Worm (Caenorhabditis elegans) whole organism, young adult: ENCODE data around the gene nduf-9.
A peak's percentile ranks its signal among the peaks of the same experiment; 100 is the strongest.

ENCODE experiments used
- B0261.1 ChIP-seq: sonication (generic microtip); optimal IDR thresholded peaks from 2 replicates; lab custom pipeline; 2016; ENCODE audit warnings: mild to moderate bottlenecking, missing genetic modification characterization, moderate library complexity, missing compliant biosample characterization
- D2030.7 ChIP-seq: fragments of 200-800 bp; sonication (Bioruptor generic); IDR thresholded peaks from 2 replicates; pipeline ENCODE4 v1.3.6; 2022; ENCODE audit warnings: missing genetic modification reagents, missing genetic modification characterization, missing compliant biosample characterization
- F10E7.11 ChIP-seq: sonication (generic microtip); optimal IDR thresholded peaks from 2 replicates; lab custom pipeline; 2017; ENCODE audit warnings: mild to moderate bottlenecking, missing genetic modification characterization, moderate library complexity, missing compliant biosample characterization
- Y79H2A.3 ChIP-seq: fragments of 200-800 bp; sonication (Bioruptor generic); conservative IDR thresholded peaks from 2 replicates; pipeline ENCODE4 v1.3.6; 2022; ENCODE audit warnings: missing genetic modification reagents, missing genetic modification characterization, missing compliant biosample characterization
- ZK185.1 ChIP-seq: sonication (generic microtip); optimal IDR thresholded peaks from 2 replicates; lab custom pipeline; 2016; ENCODE audit warnings: mild to moderate bottlenecking, missing genetic modification characterization, missing compliant biosample characterization; ENCODE audit not compliant: poor library complexity, severe bottlenecking
- aptf-2 ChIP-seq: fragments of 200-800 bp; sonication (Bioruptor generic); conservative IDR thresholded peaks from 2 replicates; pipeline ENCODE4 v1.3.6; 2022; ENCODE audit warnings: missing genetic modification reagents, missing genetic modification characterization, missing compliant biosample characterization
- athp-1 ChIP-seq: sonication (generic microtip); optimal IDR thresholded peaks from 2 replicates; lab custom pipeline; 2017; ENCODE audit warnings: mild to moderate bottlenecking, missing genetic modification characterization, missing compliant biosample characterization
- attf-5 ChIP-seq: fragments of 200-800 bp; sonication (Bioruptor generic); optimal IDR thresholded peaks from 2 replicates; lab custom pipeline; 2018; ENCODE audit warnings: mild to moderate bottlenecking, missing genetic modification characterization, missing compliant biosample characterization
- attf-6 ChIP-seq: fragments of 200-800 bp; sonication (Bioruptor generic); IDR thresholded peaks from 2 replicates; pipeline ENCODE4 v1.3.6; 2022; ENCODE audit warnings: missing genetic modification reagents, missing genetic modification characterization, missing compliant biosample characterization
- ceh-100 ChIP-seq: fragments of 200-800 bp; sonication (Bioruptor generic); IDR thresholded peaks from 2 replicates; pipeline ENCODE4 v1.3.6; 2022; ENCODE audit warnings: missing genetic modification reagents, missing genetic modification characterization, missing compliant biosample characterization
- chd-7 ChIP-seq: sonication (generic microtip); optimal IDR thresholded peaks from 2 replicates; lab custom pipeline; 2016; ENCODE audit warnings: mild to moderate bottlenecking, missing genetic modification characterization, moderate library complexity, missing compliant biosample characterization
- hmg-1.2 ChIP-seq: fragments of 200-800 bp; sonication (Bioruptor generic); IDR thresholded peaks from 2 replicates; pipeline ENCODE4 v1.3.6; 2022; ENCODE audit warnings: missing genetic modification reagents, missing genetic modification characterization, missing compliant biosample characterization
- let-607 ChIP-seq, 2 experiments: fragments of 200-800 bp in 1 of 2; sonication (Bioruptor generic) in 1 of 2; sonication (generic microtip) in 1 of 2; optimal IDR thresholded peaks; 2 replicates each; lab custom pipeline; 2016 to 2018; ENCODE audit warnings: mild to moderate bottlenecking in 2 of 2, missing compliant biosample characterization in 2 of 2, missing genetic modification characterization in 2 of 2, moderate library complexity in 2 of 2, missing genotype in 1 of 2
- lin-26 ChIP-seq: fragments of 200-800 bp; sonication (Bioruptor generic); IDR thresholded peaks from 2 replicates; pipeline ENCODE4 v1.3.6; 2022; ENCODE audit warnings: missing genetic modification reagents, missing genetic modification characterization, missing compliant biosample characterization
- lsl-1 ChIP-seq: fragments of 200-800 bp; sonication (Bioruptor generic); optimal IDR thresholded peaks from 2 replicates; lab custom pipeline; 2018; ENCODE audit warnings: mild to moderate bottlenecking, missing genetic modification characterization, moderate library complexity, missing compliant biosample characterization
- madf-6 ChIP-seq: fragments of 200-800 bp; sonication (Bioruptor generic); IDR thresholded peaks from 2 replicates; pipeline ENCODE4 v1.3.6; 2022; ENCODE audit warnings: missing genetic modification reagents, missing genetic modification characterization, missing compliant biosample characterization
- mcd-1 ChIP-seq: fragments of 200-800 bp; sonication (Bioruptor generic); IDR thresholded peaks from 2 replicates; pipeline ENCODE4 v1.3.6; 2022; ENCODE audit warnings: missing genetic modification reagents, missing genetic modification characterization, missing compliant biosample characterization
- mes-4 ChIP-seq: sonication (generic microtip); optimal IDR thresholded peaks from 2 replicates; lab custom pipeline; 2016; ENCODE audit warnings: missing genotype, missing genetic modification characterization, missing compliant biosample characterization
- nfya-2 ChIP-seq: fragments of 200-800 bp; sonication (Bioruptor generic); IDR thresholded peaks from 2 replicates; pipeline ENCODE4 v1.3.6; 2022; ENCODE audit warnings: missing genetic modification reagents, missing genetic modification characterization, missing compliant biosample characterization
- rcor-1 ChIP-seq: fragments of 200-800 bp; sonication (Bioruptor generic); IDR thresholded peaks from 2 replicates; pipeline ENCODE4 v1.3.6; 2022; ENCODE audit warnings: missing genetic modification reagents, missing genetic modification characterization, missing compliant biosample characterization
- rec-8 ChIP-seq, 2 experiments: sonication (generic microtip); optimal IDR thresholded peaks; 2 replicates each; lab custom pipeline; 2016; ENCODE audit warnings: mild to moderate bottlenecking in 2 of 2, missing genetic modification characterization in 2 of 2, missing genetic modification reagents in 2 of 2, missing genotype in 2 of 2, missing biosample characterization in 1 of 2, missing compliant biosample characterization in 1 of 2, moderate library complexity in 1 of 2
- rpc-1 ChIP-seq, 2 experiments: fragments of 150-350 bp in 1 of 2; sonication (generic microtip) in 1 of 2; optimal IDR thresholded peaks; 2 replicates each; lab custom pipeline; 2014 to 2018; ENCODE audit warnings: missing biosample characterization in 1 of 2, missing genetic modification characterization in 1 of 2, missing genetic modification reagents in 1 of 2, missing genotype in 1 of 2
- tbp1 ChIP-seq: fragments of 200-800 bp; sonication (Bioruptor generic); optimal IDR thresholded peaks from 2 replicates; lab custom pipeline; 2018; ENCODE audit warnings: mild to moderate bottlenecking, missing genetic modification characterization, missing compliant biosample characterization
- tlf-1 ChIP-seq: fragments of 200-800 bp; sonication (Bioruptor generic); optimal IDR thresholded peaks from 2 replicates; lab custom pipeline; 2018; ENCODE audit warnings: mild to moderate bottlenecking, missing genetic modification characterization, missing compliant biosample characterization
- unc-130 ChIP-seq: sonication (generic microtip); optimal IDR thresholded peaks from 2 replicates; lab custom pipeline; 2016; ENCODE audit warnings: missing genetic modification reagents, missing genetic modification characterization, missing compliant biosample characterization
- unc-62 ChIP-seq: fragments of 150-350 bp; optimal IDR thresholded peaks from 2 replicates; lab custom pipeline; 2014; ENCODE audit warnings: missing biosample characterization, missing genetic modification reagents, missing genetic modification characterization
- ztf-25 ChIP-seq: fragments of 200-800 bp; sonication (Bioruptor generic); IDR thresholded peaks from 2 replicates; pipeline ENCODE4 v1.3.6; 2022; ENCODE audit warnings: missing genetic modification reagents, missing genetic modification characterization, missing compliant biosample characterization
- ztf-26 ChIP-seq: sonication (generic microtip); optimal IDR thresholded peaks from 2 replicates; lab custom pipeline; 2017; ENCODE audit warnings: missing genetic modification characterization, missing compliant biosample characterization
- ztf-28 ChIP-seq: fragments of 200-800 bp; sonication (Bioruptor generic); IDR thresholded peaks from 2 replicates; pipeline ENCODE4 v1.3.6; 2022; ENCODE audit warnings: missing genetic modification reagents, missing genetic modification characterization, missing compliant biosample characterization

nduf-9 gene

ce11 chrIII:3199416-3199815, 49.0 kb downstream of the nduf-9 start, which contains the start of gene heh-1:
Gene heh-1, minus strand, starts transcription at chrIII:3199516.
- TF ChIP-seq aptf-2, result 0 out of 2 replicates have a peak, but pooled peaks have one; percentile 11
- TF ChIP-seq lsl-1, result no peak
- no peak for TF ChIP-seq F10E7.11
- no peak for TF ChIP-seq mes-4
- no peak for TF ChIP-seq attf-5 (GFP tag; lab: Kevin White, UChicago)
- TF ChIP-seq, all 124 proteins: peak for 1

DNA sequence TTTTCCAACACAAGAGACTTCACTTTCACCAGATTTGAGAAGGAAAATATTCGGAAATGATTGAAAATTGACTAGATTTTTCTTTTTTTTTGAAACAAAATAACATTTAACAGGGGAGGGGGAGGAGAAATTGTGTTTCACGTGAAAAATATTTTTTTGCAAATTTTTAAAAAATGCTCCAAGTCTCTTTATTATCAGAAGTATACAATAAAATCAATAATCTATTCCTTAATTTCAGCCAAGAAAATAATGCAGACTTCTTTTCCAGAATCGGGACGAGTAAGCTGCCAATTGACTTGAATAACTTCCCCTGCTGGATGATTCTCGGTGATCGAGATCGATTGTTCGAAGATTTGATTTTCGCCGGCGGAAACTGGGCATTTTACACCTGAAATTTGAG, 50.1 kb downstream of the nduf-9 start, which contains the start of gene R148.7:
TSS of gene R148.7 (minus strand) at position 101 of the 400 bp plus-strand sequence.
- TF ChIP-seq mcd-1 (GFP tag; lab: Robert Waterston, UW), result no peak
- TF ChIP-seq ztf-25 (GFP tag; lab: Robert Waterston, UW), result no peak

DNA sequence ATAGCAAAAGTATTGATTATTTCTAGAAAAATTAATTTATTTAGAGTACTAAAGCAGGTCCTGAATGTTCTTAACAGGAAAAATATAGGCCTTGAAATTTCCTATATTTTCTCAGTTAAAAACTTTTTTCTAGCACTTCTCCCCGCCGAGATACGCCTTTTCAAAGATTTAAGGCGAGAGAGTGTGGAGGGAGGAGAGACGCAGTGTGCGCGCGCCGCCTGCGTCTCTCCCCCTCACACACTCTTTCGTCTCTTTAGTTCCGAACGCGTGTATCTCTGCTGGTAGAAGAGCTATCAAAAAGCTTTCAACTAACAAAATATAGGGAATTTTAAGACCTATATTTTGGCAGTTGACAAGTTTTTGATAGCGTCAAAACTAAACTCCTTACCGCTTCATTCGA, 50.5 kb downstream of the nduf-9 start:
- TF ChIP-seq rcor-1 (GFP tag; lab: Robert Waterston, UW), result no peak
- TF ChIP-seq hmg-1.2, result peak; percentile 93
- TF ChIP-seq nfya-2 (GFP tag; lab: Robert Waterston, UW), result no peak

DNA sequence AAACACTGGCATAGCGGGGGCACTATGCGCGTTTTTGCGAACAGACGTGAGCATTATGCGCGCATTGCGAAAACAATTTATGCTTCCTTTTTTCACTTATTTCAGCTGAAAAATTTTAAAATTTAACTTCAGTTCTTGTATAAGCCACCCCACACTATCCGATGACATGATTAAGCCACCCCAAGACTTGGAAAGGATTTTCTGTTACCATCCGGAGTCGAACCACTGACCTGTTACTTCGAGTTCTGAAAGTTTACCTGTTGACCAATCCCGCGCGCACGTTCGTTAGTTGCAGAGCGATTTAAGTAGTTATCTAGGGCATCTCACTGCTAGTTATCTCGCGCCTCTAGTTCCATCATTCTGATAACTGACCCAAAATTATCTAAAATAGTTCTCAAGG, 55.9 kb downstream of the nduf-9 start:
- 0 out of 2 replicates have a peak, but pooled peaks have one; percentile 59 for TF ChIP-seq attf-6 (GFP tag; lab: Robert Waterston, UW)
- peak; percentile 57; the same call in 1 of the 2 replicates for TF ChIP-seq lin-26 (GFP tag; lab: Robert Waterston, UW)
- TF ChIP-seq D2030.7 (GFP tag; lab: Robert Waterston, UW), result 0 out of 2 replicates have a peak, but pooled peaks have one; percentile 14
- TF ChIP-seq hmg-1.2, result 0 out of 2 replicates have a peak, but pooled peaks have one; percentile 7
- TF ChIP-seq rcor-1 (GFP tag; lab: Robert Waterston, UW), result 0 out of 2 replicates have a peak, but pooled peaks have one; percentile 13
- peak; percentile 22; the same call in 1 of the 2 replicates for TF ChIP-seq madf-6
- TF ChIP-seq, all 124 proteins: peak for 6; not testable (repeated sequence) for 118

DNA sequence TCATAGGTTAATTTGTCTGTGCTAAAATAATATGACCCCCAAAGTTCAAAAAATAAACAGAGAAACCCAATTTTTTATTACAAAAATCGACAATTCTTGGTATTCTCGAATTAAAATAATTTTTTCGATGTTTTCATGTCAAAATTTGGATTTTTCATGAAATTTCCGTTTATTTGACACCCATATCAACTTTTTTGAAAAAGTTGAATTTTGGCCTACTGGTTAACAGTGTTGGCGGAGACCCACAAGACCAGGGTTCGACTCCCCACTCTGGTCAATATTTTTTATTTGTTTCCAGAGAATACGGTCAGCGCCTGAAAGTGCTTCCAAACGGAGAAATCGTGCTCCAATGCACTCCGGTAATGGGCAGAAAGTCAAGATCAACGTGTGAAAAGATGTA, 56.6 kb downstream of the nduf-9 start:
- TF ChIP-seq B0261.1 (tag; lab: Kevin White, UChicago), result peak; percentile 63
- TF ChIP-seq hmg-1.2, result 0 out of 2 replicates have a peak, but pooled peaks have one; percentile 19
- TF ChIP-seq ztf-28 (GFP tag; lab: Robert Waterston, UW), result no peak
- TF ChIP-seq unc-62, result no peak
- TF ChIP-seq Y79H2A.3, result no peak
- TF ChIP-seq ceh-100 (GFP tag; lab: Robert Waterston, UW), result no peak
- TF ChIP-seq tbp1 (GFP tag; lab: Kevin White, UChicago), result peak; percentile 83
- no peak for TF ChIP-seq ZK185.1 (tag; lab: Kevin White, UChicago)
- no peak for TF ChIP-seq rcor-1 (GFP tag; lab: Robert Waterston, UW)
- no peak for TF ChIP-seq unc-130
- no peak for TF ChIP-seq chd-7 (tag; lab: Kevin White, UChicago)
- peak in 1 of 2 experiments; percentile 34 for TF ChIP-seq rec-8 (tag; optimal IDR thresholded peaks at IDR 0.05; lab: Kevin White, UChicago)
- TF ChIP-seq athp-1 (tag; lab: Kevin White, UChicago), result no peak
- peak; percentile 47 for TF ChIP-seq rpc-1 (optimal IDR thresholded peaks at IDR 0.05; lab: Kevin White, UChicago)
- TF ChIP-seq rpc-1 (tag; optimal IDR thresholded peaks at IDR 0.05; lab: Kevin White, UChicago), result peak; percentile 76
- TF ChIP-seq let-607 (tag; optimal IDR thresholded peaks at IDR 0.05; lab: Kevin White, UChicago), result no peak
- peak; percentile 33; the same call in 1 of the 2 replicates for TF ChIP-seq lin-26 (GFP tag; lab: Robert Waterston, UW)
- no peak for TF ChIP-seq mes-4
- TF ChIP-seq ztf-26 (tag; lab: Kevin White, UChicago), result no peak
- TF ChIP-seq tlf-1 (GFP tag; lab: Kevin White, UChicago), result no peak
- TF ChIP-seq attf-6 (GFP tag; lab: Robert Waterston, UW), result no peak
- TF ChIP-seq, all 124 proteins: peak for 6
